Worm (Caenorhabditis elegans): ENCODE results near the gene sdc-3.

- TF ChIP-seq snpc-4 (tag; optimal IDR thresholded peaks at IDR 0.05) = no peak
- no peak for TF ChIP-seq lin-39 (tag; optimal IDR thresholded peaks at IDR 0.05)
- TF ChIP-seq unc-39 (tag; optimal IDR thresholded peaks at IDR 0.05) = no peak
- TF ChIP-seq nhr-25 (tag; optimal IDR thresholded peaks at IDR 0.05) = no peak
- no peak for TF ChIP-seq nhr-11 (tag; optimal IDR thresholded peaks at IDR 0.05)
- TF ChIP-seq R02D3.7 (tag; optimal IDR thresholded peaks at IDR 0.05) = no peak
- no peak for TF ChIP-seq elt-3 (tag; optimal IDR thresholded peaks at IDR 0.05)
- TF ChIP-seq sma-9 (GFP tag; optimal IDR thresholded peaks at IDR 0.05) = no peak
- no peak for TF ChIP-seq sma-9 (tag; optimal IDR thresholded peaks at IDR 0.05)
- no peak for TF ChIP-seq unc-62 (GFP tag; optimal IDR thresholded peaks at IDR 0.05)
These were observed 17.2 kb upstream of the sdc-3 start, which contains the start of gene C25D7.9 for ce11 chrV:15065068-15065744.
